Fruit fly (Drosophila melanogaster) whole organism, prepupa: ENCODE data around the gene hang.

Experiments
- CG10631 ChIP-seq: fragments of 200-800 bp; sonication (Bioruptor generic); optimal IDR thresholded peaks from 2 replicates; lab custom pipeline; 2016; ENCODE audit warnings: missing biosample characterization, missing genetic modification characterization
- CG10669 ChIP-seq: fragments of 200-800 bp; sonication (Bioruptor generic); optimal IDR thresholded peaks from 3 replicates; lab custom pipeline; 2018; ENCODE audit warnings: missing biosample characterization, mild to moderate bottlenecking, missing genetic modification characterization, moderate library complexity
- CG11294 ChIP-seq: fragments of 200-800 bp; sonication (Bioruptor generic); IDR thresholded peaks from 2 replicates; pipeline ENCODE4 v1.3.6; 2022; ENCODE audit warnings: missing biosample characterization, missing genetic modification characterization
- CG1621 ChIP-seq: fragments of 200-800 bp; sonication (Bioruptor generic); optimal IDR thresholded peaks from 3 replicates; lab custom pipeline; 2018; ENCODE audit warnings: missing biosample characterization, mild to moderate bottlenecking, missing genetic modification characterization
- CG3032 ChIP-seq: fragments of 200-800 bp; optimal IDR thresholded peaks from 2 replicates; lab custom pipeline; 2019; ENCODE audit warnings: missing biosample characterization, mild to moderate bottlenecking, missing genetic modification characterization, moderate library complexity
- CG31627 ChIP-seq: fragments of 200-800 bp; sonication (Bioruptor generic); optimal IDR thresholded peaks from 3 replicates; lab custom pipeline; 2016; ENCODE audit warnings: missing biosample characterization, missing genetic modification characterization
- CG34406 ChIP-seq: fragments of 200-800 bp; sonication (Bioruptor generic); optimal IDR thresholded peaks from 3 replicates; lab custom pipeline; 2016; ENCODE audit warnings: missing biosample characterization, missing genetic modification characterization
- CG3919 ChIP-seq: fragments of 200-800 bp; sonication (Bioruptor generic); optimal IDR thresholded peaks from 3 replicates; lab custom pipeline; 2016; ENCODE audit warnings: missing biosample characterization, missing genetic modification characterization
- CG4318 ChIP-seq: fragments of 200-800 bp; sonication (Bioruptor generic); optimal IDR thresholded peaks from 3 replicates; lab custom pipeline; 2017; ENCODE audit warnings: missing biosample characterization, mild to moderate bottlenecking, missing genetic modification characterization
- CG6163 ChIP-seq: fragments of 200-800 bp; sonication (Bioruptor generic); IDR thresholded peaks from 3 replicates; pipeline ENCODE4 v1.3.6; 2022; ENCODE audit warnings: missing biosample characterization, missing genetic modification characterization
- CG6276 ChIP-seq: fragments of 200-800 bp; sonication (Bioruptor generic); optimal IDR thresholded peaks from 2 replicates; lab custom pipeline; 2017; ENCODE audit warnings: missing biosample characterization, mild to moderate bottlenecking, missing genetic modification characterization
- CG6792 ChIP-seq: fragments of 200-800 bp; sonication (Bioruptor generic); optimal IDR thresholded peaks from 3 replicates; lab custom pipeline; 2016; ENCODE audit warnings: missing biosample characterization, missing genetic modification characterization
- CG7368 ChIP-seq: fragments of 200-800 bp; sonication (Bioruptor generic); optimal IDR thresholded peaks from 3 replicates; lab custom pipeline; 2016; ENCODE audit warnings: missing biosample characterization, missing genetic modification characterization
- CG8119 ChIP-seq: fragments of 200-800 bp; sonication (Bioruptor generic); IDR thresholded peaks from 3 replicates; pipeline ENCODE4 v1.3.6; 2022; ENCODE audit warnings: missing biosample characterization, missing genetic modification characterization
- CG8319 ChIP-seq: fragments of 200-800 bp; sonication (Bioruptor generic); optimal IDR thresholded peaks from 3 replicates; lab custom pipeline; 2016; ENCODE audit warnings: missing biosample characterization, missing genetic modification characterization
- CG8632 ChIP-seq: fragments of 200-800 bp; sonication (Bioruptor generic); optimal IDR thresholded peaks from 3 replicates; lab custom pipeline; 2016; ENCODE audit warnings: missing biosample characterization, missing genetic modification characterization
- CG9139 ChIP-seq: fragments of 200-800 bp; sonication (Bioruptor generic); optimal IDR thresholded peaks from 3 replicates; lab custom pipeline; 2017; ENCODE audit warnings: missing biosample characterization, mild to moderate bottlenecking, missing genetic modification characterization
- Eip78C ChIP-seq: fragments of 200-800 bp; sonication (Bioruptor generic); peaks from one replicate; lab custom pipeline; 2016; ENCODE audit warnings: missing biosample characterization, missing genetic modification characterization
- Ets21C ChIP-seq: fragments of 200-800 bp; sonication (Bioruptor generic); optimal IDR thresholded peaks from 3 replicates; lab custom pipeline; 2016; ENCODE audit warnings: missing biosample characterization, missing genetic modification characterization
- Ets96B ChIP-seq: fragments of 200-800 bp; optimal IDR thresholded peaks from 2 replicates; lab custom pipeline; 2019; ENCODE audit warnings: missing biosample characterization, mild to moderate bottlenecking, missing genetic modification characterization, moderate library complexity
- Hr38 ChIP-seq: sonication (Bioruptor generic); optimal IDR thresholded peaks from 2 replicates; lab custom pipeline; 2016; ENCODE audit warnings: missing biosample characterization, missing genetic modification characterization
- Lpt ChIP-seq: fragments of 200-800 bp; sonication (Bioruptor generic); optimal IDR thresholded peaks from 3 replicates; lab custom pipeline; 2016; ENCODE audit warnings: missing biosample characterization, missing genetic modification characterization
- Met ChIP-seq: fragments of 200-800 bp; sonication (Bioruptor generic); optimal IDR thresholded peaks from 3 replicates; lab custom pipeline; 2016; ENCODE audit warnings: missing biosample characterization, missing genetic modification characterization
- Smox ChIP-seq: fragments of 200-800 bp; sonication (Bioruptor generic); optimal IDR thresholded peaks from 3 replicates; lab custom pipeline; 2016; ENCODE audit warnings: missing biosample characterization, missing genetic modification characterization
- Sox14 ChIP-seq: fragments of 200-800 bp; sonication (Bioruptor generic); optimal IDR thresholded peaks from 3 replicates; lab custom pipeline; 2016; ENCODE audit warnings: missing biosample characterization, missing genetic modification characterization
- Sox15 ChIP-seq: fragments of 200-800 bp; sonication (Bioruptor generic); optimal IDR thresholded peaks from 3 replicates; lab custom pipeline; 2016; ENCODE audit warnings: missing biosample characterization, missing genetic modification characterization
- achi ChIP-seq: fragments of 200-800 bp; sonication (Bioruptor generic); optimal IDR thresholded peaks from 3 replicates; lab custom pipeline; 2016; ENCODE audit warnings: missing biosample characterization, missing genetic modification characterization
- esn ChIP-seq: fragments of 200-800 bp; sonication (Bioruptor generic); optimal IDR thresholded peaks from 2 replicates; lab custom pipeline; 2016; ENCODE audit warnings: missing biosample characterization, mild to moderate bottlenecking, missing genetic modification characterization, moderate library complexity
- lz ChIP-seq: fragments of 200-800 bp; sonication (Bioruptor generic); optimal IDR thresholded peaks from 3 replicates; lab custom pipeline; 2016; ENCODE audit warnings: missing biosample characterization, missing genetic modification characterization
- net ChIP-seq: fragments of 200-800 bp; sonication (Bioruptor generic); optimal IDR thresholded peaks from 3 replicates; lab custom pipeline; 2016; ENCODE audit warnings: missing biosample characterization, missing genetic modification characterization
- pdm3 ChIP-seq: fragments of 200-800 bp; sonication (Bioruptor generic); optimal IDR thresholded peaks from 3 replicates; lab custom pipeline; 2016; ENCODE audit warnings: missing biosample characterization, missing genetic modification characterization
- salr ChIP-seq, 2 experiments: fragments of 200-800 bp; sonication (Bioruptor generic); optimal IDR thresholded peaks; 3 replicates each; lab custom pipeline; 2016 to 2018; ENCODE audit warnings: missing biosample characterization in 2 of 2, missing genetic modification characterization in 2 of 2, mild to moderate bottlenecking in 1 of 2
- ss ChIP-seq, 2 experiments: fragments of 200-800 bp; sonication (Bioruptor generic); optimal IDR thresholded peaks; 2 replicates in 1 of 2; 3 replicates in 1 of 2; lab custom pipeline; 2017 to 2018; ENCODE audit warnings: mild to moderate bottlenecking in 2 of 2, missing biosample characterization in 2 of 2, missing genetic modification characterization in 2 of 2, moderate library complexity in 1 of 2
- svp ChIP-seq: fragments of 200-800 bp; sonication (Bioruptor generic); peaks from one replicate; lab custom pipeline; 2016; ENCODE audit warnings: missing biosample characterization, missing genetic modification characterization
- topi ChIP-seq: fragments of 200-800 bp; sonication (Bioruptor generic); optimal IDR thresholded peaks from 3 replicates; lab custom pipeline; 2016; ENCODE audit warnings: missing biosample characterization, missing genetic modification characterization
- vri ChIP-seq: fragments of 200-800 bp; sonication (Bioruptor generic); optimal IDR thresholded peaks from 3 replicates; lab custom pipeline; 2016; ENCODE audit warnings: missing biosample characterization, mild to moderate bottlenecking, missing genetic modification characterization

The hang gene

DNA sequence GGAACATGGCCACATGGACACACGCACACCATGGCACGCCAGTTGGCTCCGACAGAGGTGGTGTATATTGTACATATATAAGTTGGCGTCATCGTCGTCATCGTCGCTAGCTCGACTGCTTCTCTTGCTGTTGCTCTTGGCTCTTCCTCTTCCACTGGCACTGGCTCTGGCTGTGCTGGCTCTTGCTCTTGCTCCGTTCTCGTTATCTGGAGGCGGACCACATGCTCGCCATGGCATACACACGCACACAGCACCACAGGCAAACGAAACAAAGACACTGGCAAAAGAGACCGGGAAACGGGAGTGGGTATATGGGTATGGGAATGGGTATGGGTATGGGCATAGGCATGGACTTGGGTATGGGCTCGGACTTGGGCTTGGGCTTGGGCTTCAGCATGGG lies 2.5 kb downstream of the hang start (continued):
- no peak for TF ChIP-seq CG3032 (tag; lab: Kevin White, UChicago)
- TF ChIP-seq CG6276 = no peak
- no peak for TF ChIP-seq CG34406 (GFP tag; lab: Kevin White, UChicago)
- peak; percentile 4 for TF ChIP-seq CG9139 (GFP tag; lab: Kevin White, UChicago)
- TF ChIP-seq Ets96B (tag; lab: Kevin White, UChicago) = no peak
- TF ChIP-seq CG3919 = no peak
- TF ChIP-seq svp (GFP tag; lab: Kevin White, UChicago) = peak; percentile 67
- TF ChIP-seq CG11294 = no peak
- peak; percentile 62 for TF ChIP-seq Sox14
- no peak for TF ChIP-seq lz (GFP tag; lab: Kevin White, UChicago)
- TF ChIP-seq achi (GFP tag; lab: Kevin White, UChicago) = no peak

DNA sequence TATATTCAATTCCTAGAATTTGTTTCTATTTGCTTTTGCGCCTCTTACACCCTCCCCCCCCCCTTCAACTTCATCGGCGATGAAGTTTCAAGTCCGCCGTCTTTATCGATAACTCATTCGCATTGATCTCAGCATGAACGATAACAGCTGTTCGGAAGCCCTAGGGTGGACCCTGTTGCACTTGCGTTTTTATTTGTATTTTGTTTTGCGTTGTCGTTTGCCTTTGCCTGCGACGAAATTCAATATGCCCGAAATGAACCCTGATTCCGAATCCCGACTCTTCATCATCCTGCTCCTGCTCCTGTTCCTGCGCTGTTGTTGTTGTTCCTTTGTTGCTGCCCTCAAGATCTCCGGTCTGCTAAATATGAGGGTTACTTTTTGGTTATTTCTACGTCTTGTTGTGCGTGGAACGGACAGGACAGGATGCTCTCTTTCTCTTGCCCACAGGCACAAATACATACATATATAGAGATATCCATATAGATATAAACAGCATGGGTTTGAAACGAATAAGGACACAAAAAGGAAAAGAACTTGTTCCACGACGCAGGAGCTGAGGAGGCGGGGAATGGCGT lies 3.9 kb downstream of the hang start:
- TF ChIP-seq CG1621 (peak; percentile 21), vri (GFP tag; lab: Kevin White, UChicago) (no peak), CG8119 (GFP tag; lab: Robert Waterston, UW) (no peak), salr (GFP tag; optimal IDR thresholded peaks at IDR 0.05; lab: Kevin White, UChicago) (no peak), Sox15 (GFP tag; lab: Kevin White, UChicago) (no peak), Smox (GFP tag; lab: Kevin White, UChicago) (no peak), esn (GFP tag; lab: Kevin White, UChicago) (peak; percentile 36), pdm3 (no peak), CG6163 (GFP tag; lab: Robert Waterston, UW) (peak; percentile 40; the same call in 1 of the 3 replicates), CG8632 (GFP tag; lab: Kevin White, UChicago) (peak; percentile 3), CG8319 (no peak), CG31627 (GFP tag; lab: Kevin White, UChicago) (no peak), topi (GFP tag; lab: Kevin White, UChicago) (peak; percentile 14), CG3032 (tag; lab: Kevin White, UChicago) (peak; percentile 3), CG10631 (GFP tag; lab: Kevin White, UChicago) (peak; percentile 6), Hr38 (GFP tag; lab: Kevin White, UChicago) (no peak), ss (GFP tag; optimal IDR thresholded peaks at IDR 0.05; lab: Kevin White, UChicago) (peak in 1 of 2 experiments; percentile 23), CG3919 (no peak), Ets21C (GFP tag; lab: Kevin White, UChicago) (no peak), Lpt (no peak), CG6792 (GFP tag; lab: Kevin White, UChicago) (peak; percentile 10), Met (no peak), net (GFP tag; lab: Kevin White, UChicago) (no peak), CG4318 (GFP tag; lab: Kevin White, UChicago) (no peak), CG9139 (GFP tag; lab: Kevin White, UChicago) (no peak), CG6276 (no peak), CG34406 (GFP tag; lab: Kevin White, UChicago) (peak; percentile 30), CG11294 (no peak), CG7368 (GFP tag; lab: Kevin White, UChicago) (no peak), lz (GFP tag; lab: Kevin White, UChicago) (peak; percentile 13), CG10669 (no peak), Eip78C (GFP tag; lab: Kevin White, UChicago) (peak; percentile 46), Sox14 (peak; percentile 16), svp (GFP tag; lab: Kevin White, UChicago) (peak; percentile 49)

dm6 chrX:16427786-16428400 lies 5.3 kb downstream of the hang start:
- no peak for TF ChIP-seq Lpt
- no peak for TF ChIP-seq Eip78C (GFP tag; lab: Kevin White, UChicago)
- peak; percentile 33 for TF ChIP-seq esn (GFP tag; lab: Kevin White, UChicago)
- no peak for TF ChIP-seq Ets96B (tag; lab: Kevin White, UChicago)
- TF ChIP-seq, all 60 proteins: peak for 1
